Fruit fly (Drosophila melanogaster) whole organism, wandering third instar larva: ENCODE results near the gene Jhbp7.

Experiments used
- Abd-B ChIP-seq: fragments of >200 bp; optimal IDR thresholded peaks from 2 replicates; lab custom pipeline; 2017; ENCODE audit warnings: missing biosample characterization, missing genetic modification characterization
- CG32264 ChIP-seq: fragments of 200-800 bp; sonication (Bioruptor generic); optimal IDR thresholded peaks from 2 replicates; lab custom pipeline; 2016; ENCODE audit warnings: missing biosample characterization, missing genetic modification characterization
- CrebA ChIP-seq: fragments of 200-800 bp; sonication (Bioruptor generic); optimal IDR thresholded peaks from 2 replicates; lab custom pipeline; 2016; ENCODE audit warnings: missing biosample characterization, mild to moderate bottlenecking, missing genetic modification characterization, borderline replicate concordance
- Dfd ChIP-seq: fragments of >200 bp; optimal IDR thresholded peaks from 2 replicates; lab custom pipeline; 2017; ENCODE audit warnings: missing biosample characterization, missing genetic modification characterization
- Dif ChIP-seq: fragments of 200-275, 200-300 bp; sonication (Bioruptor generic); optimal IDR thresholded peaks from 2 replicates; lab custom pipeline; 2018; ENCODE audit warnings: missing biosample characterization, missing genetic modification characterization; ENCODE audit not compliant: partially characterized antibody
- Hr78 ChIP-seq: fragments of >200 bp; optimal IDR thresholded peaks from 2 replicates; lab custom pipeline; 2017; ENCODE audit warnings: missing biosample characterization, missing genetic modification characterization
- Mio ChIP-seq: sonication (Bioruptor generic); optimal IDR thresholded peaks from 2 replicates; lab custom pipeline; 2016; ENCODE audit warnings: missing biosample characterization, missing genetic modification characterization
- Myc ChIP-seq: fragments of >200 bp; optimal IDR thresholded peaks from 2 replicates; lab custom pipeline; 2017
- N ChIP-seq: fragments of >200 bp; optimal IDR thresholded peaks from 2 replicates; lab custom pipeline; 2018; ENCODE audit warnings: missing biosample characterization, missing external identifiers, missing genetic modification characterization
- OdsH ChIP-seq: fragments of 200-800 bp; sonication (Bioruptor generic); optimal IDR thresholded peaks from 2 replicates; lab custom pipeline; 2016; ENCODE audit warnings: missing biosample characterization, mild to moderate bottlenecking, missing genetic modification characterization
- Rel ChIP-seq, 2 experiments: fragments of 200-800 bp; sonication (Bioruptor generic) in 1 of 2; optimal IDR thresholded peaks; 2 replicates in 1 of 2; 3 replicates in 1 of 2; lab custom pipeline; 2016 to 2019; ENCODE audit warnings: mild to moderate bottlenecking in 2 of 2, missing biosample characterization in 2 of 2, missing genetic modification characterization in 2 of 2, moderate library complexity in 1 of 2
- Sp1 ChIP-seq: fragments of 200-800 bp; sonication (Bioruptor generic); optimal IDR thresholded peaks from 3 replicates; lab custom pipeline; 2019; ENCODE audit warnings: missing biosample characterization, mild to moderate bottlenecking, missing genetic modification characterization, moderate library complexity
- br ChIP-seq: fragments of 200-800 bp; sonication (Bioruptor generic); optimal IDR thresholded peaks from 2 replicates; lab custom pipeline; 2016; ENCODE audit warnings: missing biosample characterization, missing genetic modification characterization
- dl ChIP-seq, 2 experiments: fragments of 175-275, 200-275 bp in 1 of 2; fragments of 200-275 bp in 1 of 2; sonication (Bioruptor generic); optimal IDR thresholded peaks; lab custom pipeline; 2018; ENCODE audit warnings: mild to moderate bottlenecking in 2 of 2, missing biosample characterization in 2 of 2, missing genetic modification characterization in 2 of 2, moderate library complexity in 2 of 2; ENCODE audit not compliant: partially characterized antibody in 2 of 2, insufficient read depth in 1 of 2
- fru ChIP-seq: fragments of 200-800 bp; sonication (Bioruptor generic); optimal IDR thresholded peaks from 3 replicates; lab custom pipeline; 2016; ENCODE audit warnings: missing biosample characterization, mild to moderate bottlenecking, missing genetic modification characterization
- h ChIP-seq: fragments of 200-800 bp; sonication (Bioruptor generic); optimal IDR thresholded peaks from 3 replicates; lab custom pipeline; 2016; ENCODE audit warnings: missing biosample characterization, mild to moderate bottlenecking, missing genetic modification characterization
- pan ChIP-seq: fragments of >200 bp; optimal IDR thresholded peaks from 2 replicates; lab custom pipeline; 2017
- psq ChIP-seq: fragments of 200-800 bp; sonication (Bioruptor generic); optimal IDR thresholded peaks from 3 replicates; lab custom pipeline; 2017; ENCODE audit warnings: missing biosample characterization, mild to moderate bottlenecking, missing genetic modification characterization, moderate library complexity
- rgr ChIP-seq: fragments of 200-800 bp; sonication (Bioruptor generic); optimal IDR thresholded peaks from 3 replicates; lab custom pipeline; 2016; ENCODE audit warnings: missing biosample characterization, mild to moderate bottlenecking, missing genetic modification characterization
- sv ChIP-seq: fragments of 200-800 bp; sonication (Bioruptor generic); optimal IDR thresholded peaks from 3 replicates; lab custom pipeline; 2016; ENCODE audit warnings: missing biosample characterization, missing genetic modification characterization
- tai ChIP-seq: sonication (Bioruptor generic); optimal IDR thresholded peaks from 2 replicates; lab custom pipeline; 2016; ENCODE audit warnings: missing biosample characterization, missing genetic modification characterization
- usp ChIP-seq: fragments of >200 bp; optimal IDR thresholded peaks from 2 replicates; lab custom pipeline; 2017; ENCODE audit warnings: missing biosample characterization, missing genetic modification characterization

Jhbp7 gene

dm6 chr3R:25232271-25232989, 5.0 kb upstream of the Jhbp7 start, which contains the start of gene Cad96Cb (continued):
- no peak for TF ChIP-seq Dfd

- TF ChIP-seq psq (GFP tag; lab: Kevin White, UChicago) (no peak), rgr (peak; percentile 10), Abd-B (GFP tag; lab: Kevin White, UChicago) (no peak)
These were observed 2.1 kb upstream of the Jhbp7 start, which contains the start of gene Sil1 for dm6 chr3R:25235362-25235761. Gene Sil1 (minus strand): TSS chr3R:25235529.

dm6 chr3R:25236121-25236520, 1.3 kb upstream of the Jhbp7 start:
- no peak for TF ChIP-seq sv (GFP tag; lab: Kevin White, UChicago)
- TF ChIP-seq, all 38 proteins: peak for 0

dm6 chr3R:25238771-25239700, 1.6 kb downstream of the Jhbp7 start:
- TF ChIP-seq sv (GFP tag; lab: Kevin White, UChicago) (no peak), OdsH (GFP tag; lab: Kevin White, UChicago) (no peak), rgr (no peak), psq (GFP tag; lab: Kevin White, UChicago) (no peak), Mio (GFP tag; lab: Kevin White, UChicago) (no peak), Hr78 (GFP tag; lab: Kevin White, UChicago) (no peak), CG32264 (no peak), Rel (GFP tag; optimal IDR thresholded peaks at IDR 0.05; lab: Kevin White, UChicago) (no peak), Rel (tag; optimal IDR thresholded peaks at IDR 0.05; lab: Kevin White, UChicago) (no peak), h (GFP tag; lab: Kevin White, UChicago) (no peak), pan (no peak), tai (GFP tag; lab: Kevin White, UChicago) (no peak), N (no peak), br (GFP tag; lab: Kevin White, UChicago) (no peak), dl (GFP tag; optimal IDR thresholded peaks at IDR 0.05; lab: Kevin White, UChicago; ENCODE audit: insufficient read depth in 1 of 2, partially characterized antibody in 2 of 2) (no peak), Dfd (no peak)
- TF ChIP-seq, all 38 proteins: peak for 0

DNA sequence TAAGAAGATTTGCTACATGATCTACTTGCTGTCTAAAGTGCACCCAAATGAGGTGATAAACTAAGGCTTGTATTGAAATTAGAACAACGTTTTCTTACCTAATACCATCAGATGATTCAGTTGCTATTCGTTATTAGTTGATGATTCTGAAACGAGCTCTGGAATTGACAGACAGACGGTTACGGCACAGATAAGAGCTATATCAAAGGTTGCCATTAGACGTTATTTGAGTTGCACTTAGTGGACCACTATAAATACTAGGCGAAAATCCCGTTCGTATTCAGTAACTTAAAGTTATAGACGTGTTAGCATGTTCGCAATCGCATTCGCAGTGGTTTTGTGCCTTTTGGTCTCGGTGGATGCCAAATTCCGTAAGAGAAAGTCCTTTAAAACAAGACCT, 2.5 kb downstream of the Jhbp7 start, which contains the start of gene to:
to (plus strand) TSS at position 301 of the 400 bp plus-strand sequence.
- TF ChIP-seq pan (no peak), CrebA (GFP tag; lab: Kevin White, UChicago) (no peak), N (no peak), Sp1 (GFP tag; lab: Kevin White, UChicago) (no peak), Mio (GFP tag; lab: Kevin White, UChicago) (no peak), Dif (no peak), psq (GFP tag; lab: Kevin White, UChicago) (no peak)

- TF ChIP-seq fru (GFP tag; lab: Kevin White, UChicago) (no peak), Rel (GFP tag; optimal IDR thresholded peaks at IDR 0.05; lab: Kevin White, UChicago) (no peak), Rel (tag; optimal IDR thresholded peaks at IDR 0.05; lab: Kevin White, UChicago) (peak; percentile 76), tai (GFP tag; lab: Kevin White, UChicago) (no peak)
These were observed 4.2 kb downstream of the Jhbp7 start, which contains the start of gene CG11854 for dm6 chr3R:25241507-25242070. Gene CG11854 (plus strand): TSS chr3R:25242020.

dm6 chr3R:25245052-25245813, 7.8 kb downstream of the Jhbp7 start, which contains the start of gene bam:
Gene bam (minus strand): TSS chr3R:25245109.
- no peak for TF ChIP-seq Abd-B (GFP tag; lab: Kevin White, UChicago)
- peak; percentile 51 for TF ChIP-seq Myc
- no peak for TF ChIP-seq Rel (GFP tag; optimal IDR thresholded peaks at IDR 0.05; lab: Kevin White, UChicago)
- peak; percentile 77 for TF ChIP-seq Rel (tag; optimal IDR thresholded peaks at IDR 0.05; lab: Kevin White, UChicago)
- TF ChIP-seq usp: no peak
